Fruit fly (Drosophila melanogaster) whole organism, wandering third instar larva: ENCODE results near the gene CG3626.

ENCODE experiments used
- Abd-B ChIP-seq: fragments of >200 bp; optimal IDR thresholded peaks from 2 replicates; lab custom pipeline; 2017; ENCODE audit warnings: missing biosample characterization, missing genetic modification characterization
- CG32264 ChIP-seq: fragments of 200-800 bp; sonication (Bioruptor generic); optimal IDR thresholded peaks from 2 replicates; lab custom pipeline; 2016; ENCODE audit warnings: missing biosample characterization, missing genetic modification characterization
- CG9705 ChIP-seq: fragments of 200-800 bp; sonication (Bioruptor generic); optimal IDR thresholded peaks from 2 replicates; lab custom pipeline; 2018; ENCODE audit warnings: missing biosample characterization, mild to moderate bottlenecking, missing genetic modification characterization
- CrebA ChIP-seq: fragments of 200-800 bp; sonication (Bioruptor generic); optimal IDR thresholded peaks from 2 replicates; lab custom pipeline; 2016; ENCODE audit warnings: missing biosample characterization, mild to moderate bottlenecking, missing genetic modification characterization, borderline replicate concordance
- Dfd ChIP-seq: fragments of >200 bp; optimal IDR thresholded peaks from 2 replicates; lab custom pipeline; 2017; ENCODE audit warnings: missing biosample characterization, missing genetic modification characterization
- Dif ChIP-seq: fragments of 200-275, 200-300 bp; sonication (Bioruptor generic); optimal IDR thresholded peaks from 2 replicates; lab custom pipeline; 2018; ENCODE audit warnings: missing biosample characterization, missing genetic modification characterization; ENCODE audit not compliant: partially characterized antibody
- GATAd ChIP-seq: sonication (Bioruptor generic); optimal IDR thresholded peaks from 2 replicates; lab custom pipeline; 2016; ENCODE audit warnings: missing biosample characterization, missing genetic modification characterization
- HLH106 ChIP-seq: fragments of 200-800 bp; optimal IDR thresholded peaks from 3 replicates; lab custom pipeline; 2019; ENCODE audit warnings: missing biosample characterization, mild to moderate bottlenecking, missing genetic modification characterization, moderate library complexity
- Hnf4 ChIP-seq: fragments of 200-800 bp; sonication (Bioruptor generic); optimal IDR thresholded peaks from 2 replicates; lab custom pipeline; 2016; ENCODE audit warnings: missing biosample characterization, mild to moderate bottlenecking, missing genetic modification characterization
- Hr78 ChIP-seq: fragments of >200 bp; optimal IDR thresholded peaks from 2 replicates; lab custom pipeline; 2017; ENCODE audit warnings: missing biosample characterization, missing genetic modification characterization
- Mio ChIP-seq: sonication (Bioruptor generic); optimal IDR thresholded peaks from 2 replicates; lab custom pipeline; 2016; ENCODE audit warnings: missing biosample characterization, missing genetic modification characterization
- Myc ChIP-seq: fragments of >200 bp; optimal IDR thresholded peaks from 2 replicates; lab custom pipeline; 2017
- N ChIP-seq: fragments of >200 bp; optimal IDR thresholded peaks from 2 replicates; lab custom pipeline; 2018; ENCODE audit warnings: missing biosample characterization, missing external identifiers, missing genetic modification characterization
- Rel ChIP-seq, 2 experiments: fragments of 200-800 bp; sonication (Bioruptor generic) in 1 of 2; optimal IDR thresholded peaks; 2 replicates in 1 of 2; 3 replicates in 1 of 2; lab custom pipeline; 2016 to 2019; ENCODE audit warnings: mild to moderate bottlenecking in 2 of 2, missing biosample characterization in 2 of 2, missing genetic modification characterization in 2 of 2, moderate library complexity in 1 of 2
- Sp1 ChIP-seq: fragments of 200-800 bp; sonication (Bioruptor generic); optimal IDR thresholded peaks from 3 replicates; lab custom pipeline; 2019; ENCODE audit warnings: missing biosample characterization, mild to moderate bottlenecking, missing genetic modification characterization, moderate library complexity
- Vsx2 ChIP-seq: fragments of 200-300, 225-300 bp; sonication (Bioruptor generic); optimal IDR thresholded peaks from 2 replicates; lab custom pipeline; 2018; ENCODE audit warnings: missing biosample characterization, missing genetic modification characterization; ENCODE audit not compliant: partially characterized antibody
- br ChIP-seq: fragments of 200-800 bp; sonication (Bioruptor generic); optimal IDR thresholded peaks from 2 replicates; lab custom pipeline; 2016; ENCODE audit warnings: missing biosample characterization, missing genetic modification characterization
- brk ChIP-seq: fragments of 200-800 bp; sonication (Bioruptor generic); optimal IDR thresholded peaks from 2 replicates; lab custom pipeline; 2016; ENCODE audit warnings: missing biosample characterization, mild to moderate bottlenecking, missing genetic modification characterization
- dl ChIP-seq, 2 experiments: fragments of 175-275, 200-275 bp in 1 of 2; fragments of 200-275 bp in 1 of 2; sonication (Bioruptor generic); optimal IDR thresholded peaks; lab custom pipeline; 2018; ENCODE audit warnings: mild to moderate bottlenecking in 2 of 2, missing biosample characterization in 2 of 2, missing genetic modification characterization in 2 of 2, moderate library complexity in 2 of 2; ENCODE audit not compliant: partially characterized antibody in 2 of 2, insufficient read depth in 1 of 2
- dmrt93B ChIP-seq: fragments of 200-800 bp; sonication (Bioruptor generic); optimal IDR thresholded peaks from 2 replicates; lab custom pipeline; 2018; ENCODE audit warnings: missing biosample characterization, mild to moderate bottlenecking, missing genetic modification characterization
- dsf ChIP-seq: sonication (Bioruptor generic); optimal IDR thresholded peaks from 2 replicates; lab custom pipeline; 2016; ENCODE audit warnings: missing biosample characterization, missing genetic modification characterization, borderline replicate concordance
- ey ChIP-seq: fragments of 200-800 bp; sonication (Bioruptor generic); optimal IDR thresholded peaks from 2 replicates; lab custom pipeline; 2016; ENCODE audit warnings: missing biosample characterization, missing genetic modification characterization
- foxo ChIP-seq, 2 experiments: fragments of 200-800 bp; sonication (Bioruptor generic); optimal IDR thresholded peaks; 2 replicates in 1 of 2; 3 replicates in 1 of 2; lab custom pipeline; 2016 to 2017; ENCODE audit warnings: missing biosample characterization in 2 of 2, missing genetic modification characterization in 2 of 2
- fru ChIP-seq: fragments of 200-800 bp; sonication (Bioruptor generic); optimal IDR thresholded peaks from 3 replicates; lab custom pipeline; 2016; ENCODE audit warnings: missing biosample characterization, mild to moderate bottlenecking, missing genetic modification characterization
- h ChIP-seq: fragments of 200-800 bp; sonication (Bioruptor generic); optimal IDR thresholded peaks from 3 replicates; lab custom pipeline; 2016; ENCODE audit warnings: missing biosample characterization, mild to moderate bottlenecking, missing genetic modification characterization
- jim ChIP-seq: fragments of 175-275, 200-325 bp; sonication (Bioruptor generic); optimal IDR thresholded peaks from 2 replicates; lab custom pipeline; 2016; ENCODE audit warnings: missing biosample characterization, mild to moderate bottlenecking, missing genetic modification characterization
- lola ChIP-seq: fragments of >200 bp; optimal IDR thresholded peaks from 2 replicates; lab custom pipeline; 2017; ENCODE audit warnings: missing biosample characterization, missing genetic modification characterization
- psq ChIP-seq: fragments of 200-800 bp; sonication (Bioruptor generic); optimal IDR thresholded peaks from 3 replicates; lab custom pipeline; 2017; ENCODE audit warnings: missing biosample characterization, mild to moderate bottlenecking, missing genetic modification characterization, moderate library complexity
- sage ChIP-seq: fragments of 200-800 bp; sonication (Bioruptor generic); optimal IDR thresholded peaks from 2 replicates; lab custom pipeline; 2016; ENCODE audit warnings: missing biosample characterization, mild to moderate bottlenecking, missing genetic modification characterization
- sv ChIP-seq: fragments of 200-800 bp; sonication (Bioruptor generic); optimal IDR thresholded peaks from 3 replicates; lab custom pipeline; 2016; ENCODE audit warnings: missing biosample characterization, missing genetic modification characterization
- usp ChIP-seq: fragments of >200 bp; optimal IDR thresholded peaks from 2 replicates; lab custom pipeline; 2017; ENCODE audit warnings: missing biosample characterization, missing genetic modification characterization
- woc ChIP-seq: sonication (Bioruptor generic); optimal IDR thresholded peaks from 2 replicates; lab custom pipeline; 2016; ENCODE audit warnings: missing biosample characterization, mild to moderate bottlenecking, missing genetic modification characterization

The CG3626 gene

dm6 chrX:4329809-4330208 is 36.4 kb upstream of the CG3626 start:
- peak; percentile 3 for TF ChIP-seq fru (GFP tag; lab: Kevin White, UChicago)
- TF ChIP-seq HLH106 (tag; lab: Kevin White, UChicago): no peak
- TF ChIP-seq h (GFP tag; lab: Kevin White, UChicago): peak; percentile 7
- TF ChIP-seq ey (GFP tag; lab: Kevin White, UChicago): no peak
- no peak for TF ChIP-seq dsf (GFP tag; lab: Kevin White, UChicago)
- TF ChIP-seq Rel (GFP tag; optimal IDR thresholded peaks at IDR 0.05; lab: Kevin White, UChicago): no peak
- no peak for TF ChIP-seq Rel (tag; optimal IDR thresholded peaks at IDR 0.05; lab: Kevin White, UChicago)
- TF ChIP-seq Dfd (GFP tag; lab: Kevin White, UChicago): no peak
- TF ChIP-seq jim (GFP tag; lab: Kevin White, UChicago): no peak
- TF ChIP-seq Abd-B (GFP tag; lab: Kevin White, UChicago): no peak
- TF ChIP-seq CG32264 (GFP tag; lab: Kevin White, UChicago): no peak
- TF ChIP-seq br (GFP tag; lab: Kevin White, UChicago): no peak
- TF ChIP-seq, all 38 proteins: peak for 2

dm6 chrX:4358515-4358914 is 7.7 kb upstream of the CG3626 start:
- TF ChIP-seq CG32264 (GFP tag; lab: Kevin White, UChicago) (no peak), Dfd (GFP tag; lab: Kevin White, UChicago) (peak; percentile 94)

- TF ChIP-seq CrebA: no peak
- TF ChIP-seq woc (GFP tag; lab: Kevin White, UChicago): no peak
- no peak for TF ChIP-seq ey (GFP tag; lab: Kevin White, UChicago)
- no peak for TF ChIP-seq dl (GFP tag; optimal IDR thresholded peaks at IDR 0.05; lab: Kevin White, UChicago; ENCODE audit: insufficient read depth in 1 of 2, partially characterized antibody in 2 of 2)
- no peak for TF ChIP-seq dmrt93B
- no peak for TF ChIP-seq sv
- TF ChIP-seq N (GFP tag; lab: Kevin White, UChicago): no peak
- TF ChIP-seq dsf (GFP tag; lab: Kevin White, UChicago): no peak
- TF ChIP-seq GATAd: no peak
- TF ChIP-seq Vsx2 (GFP tag; lab: Kevin White, UChicago): no peak
- no peak for TF ChIP-seq sage
- TF ChIP-seq Hr78 (GFP tag; lab: Kevin White, UChicago): no peak
- TF ChIP-seq psq (GFP tag; lab: Kevin White, UChicago): no peak
- TF ChIP-seq lola (GFP tag; lab: Kevin White, UChicago): no peak
Measured at dm6 chrX:4375574-4375973, 9.4 kb downstream of the CG3626 start.

dm6 chrX:4380381-4380780 is 14.2 kb downstream of the CG3626 start:
- TF ChIP-seq psq (GFP tag; lab: Kevin White, UChicago) (no peak), woc (GFP tag; lab: Kevin White, UChicago) (peak; percentile 43), ey (GFP tag; lab: Kevin White, UChicago) (peak; percentile 6), sage (no peak), lola (GFP tag; lab: Kevin White, UChicago) (no peak), Myc (lab: Kevin White, UChicago) (peak; percentile 43)

- TF ChIP-seq GATAd (no peak), psq (GFP tag; lab: Kevin White, UChicago) (no peak), brk (GFP tag; lab: Kevin White, UChicago) (no peak), usp (GFP tag; lab: Kevin White, UChicago) (no peak), Vsx2 (GFP tag; lab: Kevin White, UChicago) (no peak), fru (GFP tag; lab: Kevin White, UChicago) (no peak), N (GFP tag; lab: Kevin White, UChicago) (no peak), sv (no peak), Dif (GFP tag; lab: Kevin White, UChicago) (no peak), Mio (GFP tag; lab: Kevin White, UChicago) (no peak), CG9705 (GFP tag; lab: Kevin White, UChicago) (no peak), Abd-B (GFP tag; lab: Kevin White, UChicago) (no peak), sage (no peak), Sp1 (GFP tag; lab: Kevin White, UChicago) (no peak), foxo (GFP tag; optimal IDR thresholded peaks at IDR 0.05; lab: Kevin White, UChicago) (no peak), h (GFP tag; lab: Kevin White, UChicago) (no peak), HLH106 (tag; lab: Kevin White, UChicago) (no peak), Hnf4 (GFP tag; lab: Kevin White, UChicago) (no peak)
- TF ChIP-seq, all 38 proteins: peak for 0
Measured at dm6 chrX:4381113-4381512, 14.9 kb downstream of the CG3626 start.
